Worm (Caenorhabditis elegans): ENCODE measurements around the gene F54D12.9.

DNA sequence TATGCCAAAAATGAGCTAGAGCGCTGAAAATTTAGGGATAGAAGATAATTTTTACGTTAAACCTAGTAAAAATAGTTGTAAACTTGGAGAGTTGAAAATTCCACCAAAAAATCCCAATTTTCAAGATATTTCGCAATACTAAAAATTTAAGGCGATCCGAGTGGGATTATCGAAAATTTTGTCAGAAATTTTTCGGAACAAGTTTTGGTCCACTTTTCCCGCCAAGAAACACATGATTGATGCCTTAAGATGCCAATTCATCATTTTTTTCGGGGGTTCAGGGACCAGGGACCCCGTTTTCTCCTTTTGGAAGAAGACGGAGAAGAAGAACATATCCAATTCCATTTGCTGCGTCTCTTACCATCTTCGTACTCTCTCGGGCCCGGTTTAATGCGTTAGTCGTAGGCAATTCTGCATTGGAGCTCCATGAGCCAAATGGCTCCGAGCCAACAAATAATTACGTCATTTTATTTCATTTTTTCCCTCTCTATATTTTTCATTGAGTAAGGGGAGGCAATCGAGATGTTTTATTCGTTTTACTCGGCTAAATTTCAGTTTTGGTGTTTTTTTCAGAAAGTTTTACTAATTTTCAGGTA lies 36.9 kb downstream of the F54D12.9 start:
- TF ChIP-seq mdt-29 (GFP tag; IDR thresholded peaks at IDR 0.05) (no peak), mxl-3 (GFP tag; optimal IDR thresholded peaks at IDR 0.05) (no peak), dpl-1 (GFP tag; optimal IDR thresholded peaks at IDR 0.05) (peak; percentile 10), fos-1 (tag; optimal IDR thresholded peaks at IDR 0.05) (no peak), nhr-237 (tag; optimal IDR thresholded peaks at IDR 0.05) (no peak), set-16 (GFP tag; IDR thresholded peaks at IDR 0.05) (no peak), ces-1 (GFP tag; optimal IDR thresholded peaks at IDR 0.05) (no peak), mep-1 (tag; optimal IDR thresholded peaks at IDR 0.05) (no peak), nhr-76 (tag; optimal IDR thresholded peaks at IDR 0.05) (no peak), lsy-2 (tag; optimal IDR thresholded peaks at IDR 0.05) (peak in 1 of 2 experiments; percentile 38), php-3 (GFP tag; IDR thresholded peaks at IDR 0.05) (no peak), ceh-28 (tag; optimal IDR thresholded peaks at IDR 0.05) (no peak), dmd-9 (GFP tag; IDR thresholded peaks at IDR 0.05) (no peak), nhr-11 (tag; optimal IDR thresholded peaks at IDR 0.05) (no peak)

Measured in whole organism, L4 larva.